Worm (Caenorhabditis elegans) whole organism, L1 larva: ENCODE measurements around the gene zip-8.

ENCODE experiments used
- elt-2 ChIP-seq: sonication (generic microtip); optimal IDR thresholded peaks from 2 replicates; lab custom pipeline; 2016; ENCODE audit warnings: missing genetic modification characterization, mild to moderate bottlenecking, inconsistent platforms, missing compliant biosample characterization, missing genetic modification reagents
- fkh-8 ChIP-seq: sonication (generic microtip); optimal IDR thresholded peaks from 2 replicates; lab custom pipeline; 2016; ENCODE audit warnings: mild to moderate bottlenecking, missing genetic modification characterization, missing compliant biosample characterization
- snpc-4 ChIP-seq: fragments of 150-350 bp; optimal IDR thresholded peaks from 2 replicates; lab custom pipeline; 2014; ENCODE audit warnings: missing biosample characterization, missing genetic modification characterization
- unc-62 ChIP-seq: fragments of 150-350 bp; optimal IDR thresholded peaks from 2 replicates; lab custom pipeline; 2014; ENCODE audit warnings: missing biosample characterization, missing genetic modification reagents, missing genetic modification characterization

DNA sequence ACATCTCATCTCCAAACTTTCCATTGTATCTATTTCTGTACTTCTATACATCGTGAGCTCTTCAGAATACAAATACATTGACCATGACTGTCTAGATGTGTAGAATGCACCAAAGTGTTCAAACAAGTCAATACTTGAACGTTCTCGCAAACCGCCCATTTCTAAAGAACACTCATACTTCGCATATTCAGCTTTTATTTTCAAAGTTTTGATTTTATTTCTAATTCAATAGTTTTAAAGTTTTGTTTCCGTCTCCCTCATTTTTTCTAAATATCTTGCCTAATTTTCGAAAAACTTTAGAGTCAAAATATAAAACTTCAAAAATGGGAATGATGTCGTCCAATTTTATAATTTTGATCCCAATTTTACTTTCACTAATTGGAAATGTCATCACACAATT, 49.1 kb downstream of the zip-8 start, which contains the start of gene pqn-10:
- no peak for TF ChIP-seq fkh-8 (tag; lab: Kevin White, UChicago)
- no peak for TF ChIP-seq snpc-4 (tag; lab: Kevin White, UChicago)
- TF ChIP-seq elt-2 (tag; lab: Kevin White, UChicago) = no peak
- no peak for TF ChIP-seq unc-62
